Fruit fly (Drosophila melanogaster): ENCODE data around the gene Ccdc39.

The Ccdc39 gene

dm6 chr3R:4811936-4812534 is 27.5 kb upstream of the Ccdc39 start, which contains the start of the genes Hus1-like and ctrip (continued):
- TF ChIP-seq ato (GFP tag; IDR thresholded peaks at IDR 0.05; ENCODE audit: partially characterized antibody) (peak; percentile 71), Sin3A (optimal IDR thresholded peaks at IDR 0.05) (no peak), CG3847 (GFP tag; IDR thresholded peaks at IDR 0.05) (0 out of 2 replicates have a peak, but pooled peaks have one; percentile 16), NfI (GFP tag; optimal IDR thresholded peaks at IDR 0.05) (no peak), CG3407 (GFP tag; optimal IDR thresholded peaks at IDR 0.05) (no peak), pfk (GFP tag; optimal IDR thresholded peaks at IDR 0.05) (peak; percentile 37), sd (tag; optimal IDR thresholded peaks at IDR 0.05) (peak; percentile 38), Ets97D (GFP tag; optimal IDR thresholded peaks at IDR 0.05) (peak; percentile 63), trh (GFP tag; optimal IDR thresholded peaks at IDR 0.05) (no peak), CG13424 (tag; optimal IDR thresholded peaks at IDR 0.05) (no peak), CG14710 (tag; optimal IDR thresholded peaks at IDR 0.05) (peak; percentile 39), odd (GFP tag; optimal IDR thresholded peaks at IDR 0.05) (no peak), sr (GFP tag; IDR thresholded peaks at IDR 0.05) (no peak), CG15514 (GFP tag; optimal IDR thresholded peaks at IDR 0.05) (peak; percentile 50), ttk (GFP tag; IDR thresholded peaks at IDR 0.05) (no peak), mld (GFP tag; IDR thresholded peaks at IDR 0.05; ENCODE audit: partially characterized antibody) (peak; percentile 67), gem (tag; optimal IDR thresholded peaks at IDR 0.05) (peak; percentile 20), CG11456 (GFP tag; IDR thresholded peaks at IDR 0.05) (peak; percentile 34; the same call in 1 of the 3 replicates), Scr (GFP tag; IDR thresholded peaks at IDR 0.05; ENCODE audit: partially characterized antibody) (peak; percentile 60), CG8924 (tag; optimal IDR thresholded peaks at IDR 0.05) (peak; percentile 37), PHDP (tag; optimal IDR thresholded peaks at IDR 0.05) (peak; percentile 24), CG13775 (GFP tag; optimal IDR thresholded peaks at IDR 0.05) (peak; percentile 15), hbn (GFP tag; IDR thresholded peaks at IDR 0.05; ENCODE audit: partially characterized antibody) (peak; percentile 31; the same call in 1 of the 2 replicates), NFAT (GFP tag; IDR thresholded peaks at IDR 0.05) (0 out of 2 replicates have a peak, but pooled peaks have one; percentile 28), CG9437 (GFP tag; optimal IDR thresholded peaks at IDR 0.05) (peak; percentile 29), nmo (GFP tag; optimal IDR thresholded peaks at IDR 0.05) (peak; percentile 33), Stat92E (GFP tag; optimal IDR thresholded peaks at IDR 0.05) (peak in 1 of 3 experiments; percentile 24), CG6175 (GFP tag; IDR thresholded peaks at IDR 0.05) (no peak), lilli (GFP tag; optimal IDR thresholded peaks at IDR 0.05) (peak; percentile 15), H2.0 (GFP tag; IDR thresholded peaks at IDR 0.05) (peak; percentile 26; the same call in 1 of the 2 replicates), gfzf (GFP tag; optimal IDR thresholded peaks at IDR 0.05) (peak; percentile 39), CG9932 (GFP tag; IDR thresholded peaks at IDR 0.05) (peak; percentile 46), unc-4 (GFP tag; IDR thresholded peaks at IDR 0.05; ENCODE audit: partially characterized antibody) (peak; percentile 58), chm (GFP tag; IDR thresholded peaks at IDR 0.05) (peak; percentile 66), CG9727 (GFP tag; optimal IDR thresholded peaks at IDR 0.05) (no peak), E2f1 (GFP tag; IDR thresholded peaks at IDR 0.05) (peak; percentile 8; the same call in 1 of the 2 replicates), Aef1 (GFP tag; IDR thresholded peaks at IDR 0.05) (0 out of 3 replicates have a peak, but pooled peaks have one; percentile 21), otp (GFP tag; IDR thresholded peaks at IDR 0.05) (peak; percentile 19; the same call in 1 of the 3 replicates), Meics (GFP tag; optimal IDR thresholded peaks at IDR 0.05) (peak; percentile 22), CG1024 (GFP tag; IDR thresholded peaks at IDR 0.05) (peak; percentile 81), CG14050 (GFP tag; IDR thresholded peaks at IDR 0.05) (no peak), CrebB (tag; optimal IDR thresholded peaks at IDR 0.05) (peak; percentile 4), Med (GFP tag) (peak; percentile 86), HLHmδ (GFP tag; optimal IDR thresholded peaks at IDR 0.05) (peak; percentile 8), CG34422 (GFP tag; IDR thresholded peaks at IDR 0.05) (peak; percentile 68; the same call in 1 of the 3 replicates), sug (tag; optimal IDR thresholded peaks at IDR 0.05) (peak; percentile 20), slp2 (GFP tag; optimal IDR thresholded peaks at IDR 0.05) (no peak), ara (GFP tag; IDR thresholded peaks at IDR 0.05) (no peak), scrt (GFP tag; optimal IDR thresholded peaks at IDR 0.05) (peak; percentile 31)
